Fruit fly (Drosophila melanogaster) whole organism, embryonic: ENCODE results near the gene CG42827.

ENCODE experiments used
- B-H2 ChIP-seq: fragments of 200-800 bp; sonication (Bioruptor generic); optimal IDR thresholded peaks from 2 replicates; lab custom pipeline; 2018; ENCODE audit warnings: missing biosample characterization, mild to moderate bottlenecking, missing genetic modification characterization
- BtbVII ChIP-seq: fragments of 200-800 bp; sonication (Bioruptor generic); optimal IDR thresholded peaks from 3 replicates; lab custom pipeline; 2017; ENCODE audit warnings: missing biosample characterization, mild to moderate bottlenecking, missing genetic modification characterization
- CG10209 ChIP-seq: fragments of 200-800 bp; sonication (Bioruptor generic); optimal IDR thresholded peaks from 3 replicates; lab custom pipeline; 2017; ENCODE audit warnings: missing biosample characterization, mild to moderate bottlenecking, missing genetic modification characterization, missing genetic modification reagents
- CG10267 ChIP-seq: fragments of 200-800 bp; sonication (Bioruptor generic); optimal IDR thresholded peaks from 2 replicates; lab custom pipeline; 2018; ENCODE audit warnings: missing biosample characterization, mild to moderate bottlenecking, missing genetic modification characterization, moderate library complexity
- CG10431 ChIP-seq: fragments of 200-800 bp; sonication (Bioruptor generic); optimal IDR thresholded peaks from 3 replicates; lab custom pipeline; 2018; ENCODE audit warnings: missing biosample characterization, mild to moderate bottlenecking, missing genetic modification characterization
- CG10543 ChIP-seq: fragments of 200-800 bp; sonication (Bioruptor generic); optimal IDR thresholded peaks from 3 replicates; lab custom pipeline; 2017; ENCODE audit warnings: missing biosample characterization, mild to moderate bottlenecking, missing genetic modification characterization, moderate library complexity
- CG11398 ChIP-seq: fragments of 200-800 bp; sonication (Bioruptor generic); optimal IDR thresholded peaks from 2 replicates; lab custom pipeline; 2016; ENCODE audit warnings: missing biosample characterization, missing genetic modification characterization
- CG12236 ChIP-seq: fragments of 200-800 bp; sonication (Bioruptor generic); optimal IDR thresholded peaks from 2 replicates; lab custom pipeline; 2016; ENCODE audit warnings: missing biosample characterization, missing genetic modification characterization
- CG16813 ChIP-seq: fragments of 200-800 bp; sonication (Bioruptor generic); IDR thresholded peaks from 3 replicates; pipeline ENCODE4 v1.3.6; 2022; ENCODE audit warnings: missing biosample characterization, missing genetic modification characterization; ENCODE audit not compliant: partially characterized antibody
- CG16863 ChIP-seq: fragments of 200-800 bp; sonication (Bioruptor generic); optimal IDR thresholded peaks from 3 replicates; lab custom pipeline; 2016; ENCODE audit warnings: missing biosample characterization, missing genetic modification characterization
- CG17328 ChIP-seq: fragments of 200-800 bp; sonication (Bioruptor generic); IDR thresholded peaks from 2 replicates; pipeline ENCODE4 v1.3.6; 2022; ENCODE audit warnings: missing biosample characterization, missing genetic modification characterization
- CG18011 ChIP-seq: fragments of 200-800 bp; sonication (Bioruptor generic); optimal IDR thresholded peaks from 2 replicates; lab custom pipeline; 2017; ENCODE audit warnings: missing biosample characterization, missing genetic modification characterization, mild to moderate bottlenecking, moderate library complexity, missing genotype
- CG18476 ChIP-seq: fragments of 200-800 bp; sonication (Bioruptor generic); optimal IDR thresholded peaks from 2 replicates; lab custom pipeline; 2016; ENCODE audit warnings: missing biosample characterization, mild to moderate bottlenecking, missing genetic modification characterization
- CG18619 ChIP-seq: fragments of 200-800 bp; sonication (Bioruptor generic); optimal IDR thresholded peaks from 3 replicates; lab custom pipeline; 2017; ENCODE audit warnings: missing biosample characterization, mild to moderate bottlenecking, missing genetic modification characterization
- CG31224 ChIP-seq: fragments of 200-800 bp; sonication (Bioruptor generic); IDR thresholded peaks from 2 replicates; pipeline ENCODE4 v1.3.6; 2022; ENCODE audit warnings: missing biosample characterization, missing genetic modification characterization
- CG3995 ChIP-seq: fragments of 200-800 bp; sonication (Bioruptor generic); optimal IDR thresholded peaks from 3 replicates; lab custom pipeline; 2016; ENCODE audit warnings: missing biosample characterization, missing genetic modification characterization
- CG4424 ChIP-seq: fragments of 200-800 bp; sonication (Bioruptor generic); optimal IDR thresholded peaks from 3 replicates; lab custom pipeline; 2016; ENCODE audit warnings: missing biosample characterization, missing genetic modification characterization
- CG4730 ChIP-seq: fragments of 200-800 bp; sonication (Bioruptor generic); IDR thresholded peaks from 2 replicates; pipeline ENCODE4 v1.3.6; 2022; ENCODE audit warnings: missing biosample characterization, missing genetic modification characterization
- CG6254 ChIP-seq: fragments of 200-800 bp; sonication (Bioruptor generic); optimal IDR thresholded peaks from 3 replicates; lab custom pipeline; 2017; ENCODE audit warnings: mild to moderate bottlenecking, missing biosample characterization, missing genetic modification reagents, missing genetic modification characterization
- CG7786 ChIP-seq: fragments of 200-800 bp; sonication (Bioruptor generic); optimal IDR thresholded peaks from 2 replicates; lab custom pipeline; 2016; ENCODE audit warnings: missing biosample characterization, missing genetic modification characterization
- CG8388 ChIP-seq: fragments of 200-800 bp; sonication (Bioruptor generic); optimal IDR thresholded peaks from 2 replicates; lab custom pipeline; 2019; ENCODE audit warnings: missing biosample characterization, mild to moderate bottlenecking, missing genetic modification characterization, moderate library complexity
- CG9437 ChIP-seq: fragments of 200-800 bp; sonication (Bioruptor generic); optimal IDR thresholded peaks from 2 replicates; lab custom pipeline; 2018; ENCODE audit warnings: missing biosample characterization, mild to moderate bottlenecking, missing genetic modification characterization
- CG9797 ChIP-seq: fragments of 200-800 bp; sonication (Bioruptor generic); optimal IDR thresholded peaks from 3 replicates; lab custom pipeline; 2018; ENCODE audit warnings: missing biosample characterization, mild to moderate bottlenecking, missing genetic modification characterization
- CTCF ChIP-seq: fragments of 200-800 bp; sonication (Bioruptor generic); optimal IDR thresholded peaks from 2 replicates; lab custom pipeline; 2017; ENCODE audit warnings: missing biosample characterization, mild to moderate bottlenecking, missing genetic modification characterization, moderate library complexity
- D19B ChIP-seq: fragments of 200-800 bp; sonication (Bioruptor generic); optimal IDR thresholded peaks from 2 replicates; lab custom pipeline; 2017; ENCODE audit warnings: missing biosample characterization, mild to moderate bottlenecking, missing genetic modification characterization
- Elba2 ChIP-seq: fragments of 200-800 bp; sonication (Bioruptor generic); optimal IDR thresholded peaks from 3 replicates; lab custom pipeline; 2016; ENCODE audit warnings: missing biosample characterization, missing genetic modification characterization
- Hey ChIP-seq: fragments of 200-800 bp; sonication (Bioruptor generic); optimal IDR thresholded peaks from 3 replicates; lab custom pipeline; 2018; ENCODE audit warnings: missing biosample characterization, mild to moderate bottlenecking, missing genetic modification characterization
- HmgZ ChIP-seq: fragments of 200-800 bp; sonication (Bioruptor generic); optimal IDR thresholded peaks from 2 replicates; lab custom pipeline; 2018; ENCODE audit warnings: missing biosample characterization, mild to moderate bottlenecking, missing genetic modification characterization
- Hr39 ChIP-seq: fragments of >200 bp; optimal IDR thresholded peaks from 2 replicates; lab custom pipeline; 2017
- Ravus ChIP-seq: fragments of 200-800 bp; sonication (Bioruptor generic); IDR thresholded peaks from 2 replicates; pipeline ENCODE4 v1.3.6; 2022; ENCODE audit warnings: missing biosample characterization, missing genetic modification characterization
- Sox100B ChIP-seq: fragments of 200-800 bp; sonication (Bioruptor generic); optimal IDR thresholded peaks from 3 replicates; lab custom pipeline; 2018; ENCODE audit warnings: missing biosample characterization, mild to moderate bottlenecking, missing genetic modification characterization
- Sry-β ChIP-seq: fragments of 200-800 bp; sonication (Bioruptor generic); optimal IDR thresholded peaks from 2 replicates; lab custom pipeline; 2018; ENCODE audit warnings: missing biosample characterization, mild to moderate bottlenecking, missing genetic modification characterization, moderate library complexity
- Sry-δ ChIP-seq: fragments of 200-800 bp; sonication (Bioruptor generic); optimal IDR thresholded peaks from 2 replicates; lab custom pipeline; 2016; ENCODE audit warnings: missing biosample characterization, missing genetic modification characterization
- Xbp1 ChIP-seq: fragments of 200-800 bp; sonication (Bioruptor generic); optimal IDR thresholded peaks from 3 replicates; lab custom pipeline; 2016; ENCODE audit warnings: missing biosample characterization, mild to moderate bottlenecking, missing genetic modification characterization
- al ChIP-seq: fragments of 200-800 bp; sonication (Bioruptor generic); IDR thresholded peaks from 2 replicates; pipeline ENCODE4 v1.3.6; 2022; ENCODE audit warnings: missing biosample characterization, missing genetic modification characterization
- aop ChIP-seq: fragments of 200-800 bp; sonication (Bioruptor generic); IDR thresholded peaks from 2 replicates; pipeline ENCODE4 v1.3.6; 2022; ENCODE audit warnings: missing biosample characterization, missing genetic modification characterization
- bowl ChIP-seq: fragments of 200-800 bp; sonication (Bioruptor generic); IDR thresholded peaks from 2 replicates; pipeline ENCODE4 v1.3.6; 2022; ENCODE audit warnings: missing biosample characterization, missing genetic modification characterization
- cg ChIP-seq: fragments of 200-800 bp; sonication (Bioruptor generic); optimal IDR thresholded peaks from 3 replicates; lab custom pipeline; 2019; ENCODE audit warnings: missing biosample characterization, mild to moderate bottlenecking, missing genetic modification characterization, moderate library complexity
- danr ChIP-seq: fragments of 200-800 bp; sonication (Bioruptor generic); IDR thresholded peaks from 2 replicates; pipeline ENCODE4 v1.3.6; 2022; ENCODE audit warnings: missing biosample characterization, missing genetic modification characterization
- eyg ChIP-seq: fragments of 200-800 bp; sonication (Bioruptor generic); optimal IDR thresholded peaks from 3 replicates; lab custom pipeline; 2016; ENCODE audit warnings: missing biosample characterization, missing genetic modification characterization
- fd96Cb ChIP-seq: fragments of 200-800 bp; sonication (Bioruptor generic); optimal IDR thresholded peaks from 2 replicates; lab custom pipeline; 2018; ENCODE audit warnings: missing biosample characterization, mild to moderate bottlenecking, missing genetic modification characterization, moderate library complexity
- h ChIP-seq: fragments of >200 bp; optimal IDR thresholded peaks from 2 replicates; lab custom pipeline; 2017
- luna ChIP-seq: fragments of 200-800 bp; sonication (Bioruptor generic); optimal IDR thresholded peaks from 2 replicates; lab custom pipeline; 2016; ENCODE audit warnings: missing biosample characterization, missing genetic modification characterization
- nerfin-2 ChIP-seq: fragments of 200-800 bp; sonication (Bioruptor generic); IDR thresholded peaks from 2 replicates; pipeline ENCODE4 v1.3.6; 2022; ENCODE audit warnings: missing biosample characterization, missing genetic modification characterization; ENCODE audit not compliant: partially characterized antibody
- odd ChIP-seq: fragments of 200-800 bp; sonication (Bioruptor generic); optimal IDR thresholded peaks from 2 replicates; lab custom pipeline; 2017; ENCODE audit warnings: missing biosample characterization, mild to moderate bottlenecking, missing genetic modification characterization
- org-1 ChIP-seq: fragments of 200-800 bp; sonication (Bioruptor generic); optimal IDR thresholded peaks from 2 replicates; lab custom pipeline; 2017; ENCODE audit warnings: missing biosample characterization, missing genetic modification characterization
- pb ChIP-seq: fragments of 200-800 bp; sonication (Bioruptor generic); optimal IDR thresholded peaks from 3 replicates; lab custom pipeline; 2016; ENCODE audit warnings: missing biosample characterization, missing genetic modification characterization
- pfk ChIP-seq: fragments of 200-800 bp; sonication (Bioruptor generic); optimal IDR thresholded peaks from 2 replicates; lab custom pipeline; 2018; ENCODE audit warnings: missing biosample characterization, mild to moderate bottlenecking, missing genetic modification characterization, moderate library complexity
- pum ChIP-seq: fragments of 200-800 bp; sonication (Bioruptor generic); optimal IDR thresholded peaks from 2 replicates; lab custom pipeline; 2016; ENCODE audit warnings: missing biosample characterization, missing genetic modification characterization
- slp2 ChIP-seq: fragments of 200-800 bp; sonication (Bioruptor generic); optimal IDR thresholded peaks from 2 replicates; lab custom pipeline; 2016; ENCODE audit warnings: missing biosample characterization, missing genetic modification characterization
- sob ChIP-seq: fragments of 200-800 bp; sonication (Bioruptor generic); IDR thresholded peaks from 2 replicates; pipeline ENCODE4 v1.3.6; 2022; ENCODE audit warnings: missing biosample characterization, missing genetic modification characterization
- stc ChIP-seq: fragments of 200-800 bp; sonication (Bioruptor generic); IDR thresholded peaks from 2 replicates; pipeline ENCODE4 v1.3.6; 2022; ENCODE audit warnings: missing biosample characterization, missing genetic modification characterization
- tna ChIP-seq: fragments of 200-800 bp; sonication (Bioruptor generic); IDR thresholded peaks from 2 replicates; pipeline ENCODE4 v1.3.6; 2022; ENCODE audit warnings: missing biosample characterization, missing genetic modification characterization; ENCODE audit not compliant: partially characterized antibody

CG42827 gene

dm6 chr3R:23331865-23332367 is 40.8 kb upstream of the CG42827 start (continued):
- no peak for TF ChIP-seq Sox100B (GFP tag; lab: Kevin White, UChicago)
- TF ChIP-seq CG16813 (GFP tag; lab: Robert Waterston, UW) = no peak
- no peak for TF ChIP-seq pum (GFP tag; lab: Kevin White, UChicago)
- TF ChIP-seq CG10431 (GFP tag; lab: Kevin White, UChicago) = no peak
- TF ChIP-seq tna (GFP tag; lab: Robert Waterston, UW) = no peak
- TF ChIP-seq CG18619 (GFP tag; lab: Kevin White, UChicago) = no peak
- no peak for TF ChIP-seq Ravus
- no peak for TF ChIP-seq CG10209 (GFP tag; lab: Kevin White, UChicago)
- no peak for TF ChIP-seq slp2 (GFP tag; lab: Kevin White, UChicago)
- TF ChIP-seq org-1 (GFP tag; lab: Kevin White, UChicago) = no peak
- no peak for TF ChIP-seq CG12236 (GFP tag; lab: Kevin White, UChicago)
- TF ChIP-seq Sry-δ (GFP tag; lab: Kevin White, UChicago) = no peak
- 0 out of 2 replicates have a peak, but pooled peaks have one; percentile 19 for TF ChIP-seq CG31224 (GFP tag; lab: Robert Waterston, UW)
- TF ChIP-seq odd (GFP tag; lab: Kevin White, UChicago) = no peak
- TF ChIP-seq Hr39 (lab: Kevin White, UChicago) = no peak
- TF ChIP-seq Xbp1 (GFP tag; lab: Kevin White, UChicago) = no peak
- no peak for TF ChIP-seq al
- TF ChIP-seq cg (GFP tag; lab: Kevin White, UChicago) = no peak
- no peak for TF ChIP-seq CG8388 (GFP tag; lab: Kevin White, UChicago)
- no peak for TF ChIP-seq Hey (tag; lab: Kevin White, UChicago)
- no peak for TF ChIP-seq luna (GFP tag; lab: Kevin White, UChicago)
- no peak for TF ChIP-seq pb (GFP tag; lab: Kevin White, UChicago)
- no peak for TF ChIP-seq CG4730 (GFP tag; lab: Robert Waterston, UW)
- TF ChIP-seq pfk (GFP tag; lab: Kevin White, UChicago) = no peak
- no peak for TF ChIP-seq BtbVII (GFP tag; lab: Kevin White, UChicago)
- no peak for TF ChIP-seq CG3995 (GFP tag; lab: Kevin White, UChicago)
- TF ChIP-seq Sry-β (GFP tag; lab: Kevin White, UChicago) = no peak
- no peak for TF ChIP-seq CG9797 (GFP tag; lab: Kevin White, UChicago)
- no peak for TF ChIP-seq stc (GFP tag; lab: Robert Waterston, UW)
- TF ChIP-seq CG6254 = no peak
- TF ChIP-seq bowl (GFP tag; lab: Robert Waterston, UW) = no peak
- no peak for TF ChIP-seq CG11398 (GFP tag; lab: Kevin White, UChicago)
- no peak for TF ChIP-seq CTCF (GFP tag; lab: Kevin White, UChicago)
- no peak for TF ChIP-seq CG4424
- peak; percentile 8 for TF ChIP-seq HmgZ (tag; lab: Kevin White, UChicago)
- TF ChIP-seq CG9437 = no peak
- no peak for TF ChIP-seq B-H2 (GFP tag; lab: Kevin White, UChicago)
- TF ChIP-seq CG17328 = no peak
- TF ChIP-seq sob (GFP tag; lab: Robert Waterston, UW) = peak; percentile 13; the same call in 1 of the 2 replicates
- no peak for TF ChIP-seq CG10267 (tag; lab: Kevin White, UChicago)
- TF ChIP-seq D19B (GFP tag; lab: Kevin White, UChicago) = no peak
- TF ChIP-seq CG18011 (GFP tag; lab: Kevin White, UChicago) = no peak
- TF ChIP-seq danr (GFP tag; lab: Robert Waterston, UW) = no peak
- TF ChIP-seq nerfin-2 (GFP tag; lab: Robert Waterston, UW) = no peak
- no peak for TF ChIP-seq fd96Cb
- no peak for TF ChIP-seq CG7786 (GFP tag; lab: Kevin White, UChicago)
- TF ChIP-seq h = no peak
- no peak for TF ChIP-seq aop (GFP tag; lab: Robert Waterston, UW)
- no peak for TF ChIP-seq eyg
- no peak for TF ChIP-seq Elba2 (GFP tag; lab: Kevin White, UChicago)
- no peak for TF ChIP-seq CG16863
- TF ChIP-seq CG18476 (GFP tag; lab: Kevin White, UChicago) = peak; percentile 77
- TF ChIP-seq CG10543 (GFP tag; lab: Kevin White, UChicago) = no peak
